Worm (Caenorhabditis elegans) whole organism, early embryonic: ENCODE measurements around the gene smex-1.

Experiments used
- B0310.2 ChIP-seq: sonication (generic microtip); optimal IDR thresholded peaks from 2 replicates; lab custom pipeline; 2016; ENCODE audit warnings: mild to moderate bottlenecking, missing genetic modification characterization, missing compliant biosample characterization
- F13C5.2 ChIP-seq: sonication (generic microtip); optimal IDR thresholded peaks from 2 replicates; lab custom pipeline; 2017; ENCODE audit warnings: mild to moderate bottlenecking, missing genetic modification characterization, inconsistent platforms, missing compliant biosample characterization
- aly-1 ChIP-seq: sonication (generic microtip); optimal IDR thresholded peaks from 2 replicates; lab custom pipeline; 2016; ENCODE audit warnings: missing genetic modification characterization, missing compliant biosample characterization
- ama-1 ChIP-seq: fragments of 150-350 bp; optimal IDR thresholded peaks from 2 replicates; lab custom pipeline; 2014
- ceh-13 ChIP-seq: fragments of 200-800 bp; sonication (Bioruptor generic); optimal IDR thresholded peaks from 2 replicates; lab custom pipeline; 2018; ENCODE audit warnings: mild to moderate bottlenecking, missing genetic modification characterization, missing compliant biosample characterization
- ceh-36 ChIP-seq: sonication (generic microtip); optimal IDR thresholded peaks from 2 replicates; lab custom pipeline; 2016; ENCODE audit warnings: missing genetic modification characterization, inconsistent platforms, missing compliant biosample characterization
- ets-7 ChIP-seq: sonication (generic microtip); optimal IDR thresholded peaks from 2 replicates; lab custom pipeline; 2016; ENCODE audit warnings: missing genotype, missing genetic modification characterization, missing compliant biosample characterization
- flt-1 ChIP-seq: fragments of 200-800 bp; sonication (Bioruptor generic); IDR thresholded peaks from 2 replicates; pipeline ENCODE4 v1.3.6; 2022; ENCODE audit warnings: missing genetic modification characterization, missing compliant biosample characterization
- hmbx-1 ChIP-seq: sonication (generic microtip); optimal IDR thresholded peaks from 2 replicates; lab custom pipeline; 2016; ENCODE audit warnings: mild to moderate bottlenecking, missing genetic modification characterization, missing compliant biosample characterization
- hmg-4 ChIP-seq: fragments of 200-800 bp; sonication (Bioruptor generic); optimal IDR thresholded peaks from 2 replicates; lab custom pipeline; 2018; ENCODE audit warnings: mild to moderate bottlenecking, missing genetic modification characterization, missing compliant biosample characterization
- hnd-1 ChIP-seq: sonication (generic microtip); optimal IDR thresholded peaks from 2 replicates; lab custom pipeline; 2016; ENCODE audit warnings: missing genetic modification characterization, missing compliant biosample characterization
- pes-1 ChIP-seq: fragments of 200-800 bp; sonication (Bioruptor generic); IDR thresholded peaks from 2 replicates; pipeline ENCODE4 v1.3.6; 2022; ENCODE audit warnings: missing genetic modification reagents, missing genetic modification characterization, missing compliant biosample characterization
- scrt-1 ChIP-seq: fragments of 200-800 bp; sonication (Bioruptor generic); IDR thresholded peaks from 2 replicates; pipeline ENCODE4 v1.3.6; 2022; ENCODE audit warnings: missing genetic modification characterization, missing compliant biosample characterization
- sea-1 ChIP-seq: fragments of 200-800 bp; sonication (Bioruptor generic); conservative IDR thresholded peaks from 2 replicates; pipeline ENCODE4 v1.3.6; 2022; ENCODE audit warnings: missing genetic modification characterization, missing compliant biosample characterization
- tbx-11 ChIP-seq: fragments of 200-800 bp; sonication (Bioruptor generic); IDR thresholded peaks from 2 replicates; pipeline ENCODE4 v1.3.6; 2022; ENCODE audit warnings: missing genetic modification characterization, missing compliant biosample characterization
- tbx-37 ChIP-seq: fragments of 200-800 bp; sonication (Bioruptor generic); conservative IDR thresholded peaks from 2 replicates; pipeline ENCODE4 v1.3.6; 2022; ENCODE audit warnings: missing genetic modification reagents, missing genetic modification characterization, missing compliant biosample characterization
- tra-4 ChIP-seq: sonication (generic microtip); optimal IDR thresholded peaks from 2 replicates; lab custom pipeline; 2017; ENCODE audit warnings: missing genetic modification characterization, missing compliant biosample characterization

Gene smex-1

DNA sequence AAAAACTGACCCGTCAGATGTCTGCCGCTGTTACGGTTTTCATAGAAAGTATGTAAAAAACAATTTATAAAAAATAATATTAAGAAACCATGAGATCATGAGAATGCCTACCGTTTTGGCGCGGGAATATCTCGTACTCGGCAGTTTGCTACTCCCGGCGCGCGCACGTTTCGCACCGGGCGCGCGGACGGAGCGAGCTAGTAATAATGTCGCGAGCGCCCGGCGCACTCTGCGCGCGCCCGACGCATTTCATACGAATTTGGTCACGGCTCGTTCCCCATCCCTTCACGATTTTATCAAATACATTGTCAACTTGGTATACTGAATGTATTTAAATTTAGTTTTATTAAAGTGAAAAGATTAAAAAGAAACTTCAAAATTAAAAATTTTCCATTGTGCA is 30.1 kb upstream of the smex-1 start:
- TF ChIP-seq pes-1 (GFP tag; lab: Robert Waterston, UW) (no peak), tbx-37 (GFP tag; lab: Robert Waterston, UW) (no peak), aly-1 (tag; lab: Kevin White, UChicago) (no peak)

DNA sequence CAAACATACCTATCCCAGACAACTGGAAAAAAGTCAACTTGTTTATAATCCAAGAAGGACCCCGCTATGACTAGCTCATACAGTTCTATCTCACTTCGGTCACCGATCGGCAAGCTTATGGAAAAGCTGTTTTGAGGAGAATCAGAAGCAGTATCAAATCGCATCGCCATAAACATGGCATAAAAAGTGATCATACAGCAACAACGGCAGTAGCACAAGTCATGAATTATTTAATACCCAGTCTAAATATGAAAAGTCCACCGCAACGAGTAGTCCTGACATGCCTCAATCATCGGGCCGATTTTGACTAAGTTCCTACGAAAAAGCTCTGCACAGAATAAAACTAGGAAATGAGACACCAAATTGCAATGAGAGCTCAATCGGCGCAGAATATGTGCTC is 27.8 kb upstream of the smex-1 start:
- no peak for TF ChIP-seq tbx-37 (GFP tag; lab: Robert Waterston, UW)
- no peak for TF ChIP-seq hmg-4
- TF ChIP-seq flt-1 (GFP tag; lab: Robert Waterston, UW): no peak
- TF ChIP-seq aly-1 (tag; lab: Kevin White, UChicago): no peak
- TF ChIP-seq F13C5.2 (tag; lab: Kevin White, UChicago): no peak
- no peak for TF ChIP-seq ama-1 (lab: Kevin White, UChicago)

DNA sequence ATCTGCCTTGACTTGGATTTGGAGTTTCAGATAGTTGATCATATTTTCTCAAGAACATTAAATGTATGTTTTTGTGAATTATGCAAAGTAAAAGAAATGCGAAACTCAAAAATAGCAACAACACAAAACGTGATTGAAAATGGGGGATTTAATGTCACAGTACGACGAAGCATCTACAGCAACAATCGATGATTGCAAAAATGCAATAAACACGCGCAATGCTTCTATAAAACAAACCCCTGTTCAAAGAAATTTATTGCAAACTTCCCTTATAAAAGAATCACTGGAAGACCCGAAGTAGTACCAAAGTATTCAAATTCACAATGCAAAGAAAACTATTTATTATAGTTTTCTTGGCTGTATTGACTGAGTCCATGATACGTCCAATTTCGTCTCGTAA is 22.4 kb upstream of the smex-1 start, which contains the start of gene clec-219:
Gene clec-219 (plus strand): TSS at position 301 of the 400 bp plus-strand sequence.
- TF ChIP-seq tbx-11: no peak
- no peak for TF ChIP-seq scrt-1 (GFP tag; lab: Robert Waterston, UW)
- TF ChIP-seq aly-1 (tag; lab: Kevin White, UChicago): no peak
- no peak for TF ChIP-seq tbx-37 (GFP tag; lab: Robert Waterston, UW)
- no peak for TF ChIP-seq ets-7
- no peak for TF ChIP-seq flt-1 (GFP tag; lab: Robert Waterston, UW)
- no peak for TF ChIP-seq hmbx-1
- no peak for TF ChIP-seq tra-4 (tag; lab: Kevin White, UChicago)
- no peak for TF ChIP-seq pes-1 (GFP tag; lab: Robert Waterston, UW)
- TF ChIP-seq F13C5.2 (tag; lab: Kevin White, UChicago): no peak
- no peak for TF ChIP-seq ceh-36 (tag; lab: Kevin White, UChicago)
- TF ChIP-seq ama-1 (lab: Kevin White, UChicago): no peak
- TF ChIP-seq ceh-13 (GFP tag; lab: Kevin White, UChicago): no peak
- TF ChIP-seq sea-1 (GFP tag; lab: Robert Waterston, UW): no peak
- TF ChIP-seq hnd-1 (tag; lab: Kevin White, UChicago): no peak
- TF ChIP-seq B0310.2 (tag; lab: Kevin White, UChicago): no peak
- no peak for TF ChIP-seq hmg-4

DNA sequence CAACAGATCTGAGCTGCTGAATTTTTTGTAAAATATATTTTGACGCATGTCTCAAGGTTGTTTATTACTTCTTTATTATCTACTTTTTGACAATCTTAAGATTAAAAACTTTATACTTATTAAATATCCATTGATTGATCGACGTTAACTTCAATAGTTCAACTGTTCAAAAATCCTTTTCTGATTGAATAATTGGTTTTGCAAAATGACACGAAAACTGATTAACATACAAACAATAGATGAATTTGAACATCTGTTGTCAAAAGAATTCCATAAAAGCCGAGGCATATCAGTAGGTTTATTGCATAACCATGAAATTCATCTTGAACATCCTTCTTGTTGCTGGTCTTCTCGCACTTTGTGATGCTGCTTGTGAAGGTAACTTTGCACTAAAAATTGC is 15.4 kb upstream of the smex-1 start, which contains the start of gene W02D7.12:
Gene W02D7.12 (plus strand): TSS at position 301 of the 400 bp plus-strand sequence.
- TF ChIP-seq F13C5.2 (tag; lab: Kevin White, UChicago) (no peak), scrt-1 (GFP tag; lab: Robert Waterston, UW) (no peak), ets-7 (no peak), sea-1 (GFP tag; lab: Robert Waterston, UW) (no peak), ceh-13 (GFP tag; lab: Kevin White, UChicago) (no peak), tra-4 (tag; lab: Kevin White, UChicago) (no peak), tbx-11 (no peak), hmg-4 (no peak), ama-1 (lab: Kevin White, UChicago) (no peak), tbx-37 (GFP tag; lab: Robert Waterston, UW) (no peak), hmbx-1 (no peak), aly-1 (tag; lab: Kevin White, UChicago) (no peak), B0310.2 (tag; lab: Kevin White, UChicago) (no peak), pes-1 (GFP tag; lab: Robert Waterston, UW) (no peak), hnd-1 (tag; lab: Kevin White, UChicago) (no peak), ceh-36 (tag; lab: Kevin White, UChicago) (no peak), flt-1 (GFP tag; lab: Robert Waterston, UW) (no peak)

DNA sequence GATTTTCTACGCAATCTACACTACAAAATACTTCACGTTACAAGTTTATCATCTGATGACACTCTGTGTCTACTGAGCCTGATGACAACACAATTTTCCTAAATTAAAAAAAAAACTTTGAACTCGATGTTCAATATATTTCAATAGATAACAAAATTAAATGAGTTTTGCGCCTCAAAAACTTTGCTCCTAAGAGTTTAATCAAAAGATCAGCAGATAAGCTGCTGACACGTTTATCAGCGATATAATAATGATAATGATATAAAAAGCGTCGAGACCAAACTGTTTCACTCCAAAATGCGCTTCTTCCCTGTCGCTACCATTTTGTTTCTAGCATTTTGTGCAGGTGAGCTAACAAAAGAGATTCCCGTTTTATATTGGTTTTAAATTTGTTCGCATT is 11.9 kb upstream of the smex-1 start, which contains the start of gene clec-218:
Gene clec-218 (plus strand): TSS at position 262 of the 400 bp plus-strand sequence.
- TF ChIP-seq hmbx-1 (no peak), sea-1 (GFP tag; lab: Robert Waterston, UW) (no peak), hmg-4 (no peak), ets-7 (no peak), F13C5.2 (tag; lab: Kevin White, UChicago) (no peak), tbx-37 (GFP tag; lab: Robert Waterston, UW) (no peak), tra-4 (tag; lab: Kevin White, UChicago) (no peak), ama-1 (lab: Kevin White, UChicago) (no peak), scrt-1 (GFP tag; lab: Robert Waterston, UW) (no peak), B0310.2 (tag; lab: Kevin White, UChicago) (no peak), tbx-11 (no peak)

DNA sequence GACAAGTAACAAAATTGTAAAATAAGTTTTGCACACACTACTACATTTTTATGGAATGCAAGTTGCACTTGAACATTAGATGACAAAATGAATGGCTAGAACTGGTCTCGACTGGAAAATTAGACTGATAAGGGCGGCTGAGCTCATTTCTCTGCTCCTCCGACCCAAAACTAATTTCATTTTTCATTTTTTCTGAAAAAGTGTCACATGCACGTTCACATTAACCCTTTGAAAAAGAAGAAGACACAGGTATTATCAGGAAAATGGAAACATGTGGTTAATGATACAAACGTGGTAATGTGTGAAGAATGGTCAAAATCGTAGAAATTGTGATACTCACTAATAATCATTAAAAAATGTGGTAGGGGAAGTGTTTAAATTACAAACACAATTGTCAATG is 11.2 kb upstream of the smex-1 start:
- TF ChIP-seq ceh-36 (tag; lab: Kevin White, UChicago) (no peak), aly-1 (tag; lab: Kevin White, UChicago) (no peak), F13C5.2 (tag; lab: Kevin White, UChicago) (no peak), ets-7 (no peak), hmbx-1 (no peak), tbx-11 (no peak), ceh-13 (GFP tag; lab: Kevin White, UChicago) (no peak), sea-1 (GFP tag; lab: Robert Waterston, UW) (no peak), ama-1 (lab: Kevin White, UChicago) (no peak), flt-1 (GFP tag; lab: Robert Waterston, UW) (no peak), hnd-1 (tag; lab: Kevin White, UChicago) (no peak), tbx-37 (GFP tag; lab: Robert Waterston, UW) (no peak), scrt-1 (GFP tag; lab: Robert Waterston, UW) (no peak), pes-1 (GFP tag; lab: Robert Waterston, UW) (no peak), B0310.2 (tag; lab: Kevin White, UChicago) (no peak), hmg-4 (no peak), tra-4 (tag; lab: Kevin White, UChicago) (no peak)

DNA sequence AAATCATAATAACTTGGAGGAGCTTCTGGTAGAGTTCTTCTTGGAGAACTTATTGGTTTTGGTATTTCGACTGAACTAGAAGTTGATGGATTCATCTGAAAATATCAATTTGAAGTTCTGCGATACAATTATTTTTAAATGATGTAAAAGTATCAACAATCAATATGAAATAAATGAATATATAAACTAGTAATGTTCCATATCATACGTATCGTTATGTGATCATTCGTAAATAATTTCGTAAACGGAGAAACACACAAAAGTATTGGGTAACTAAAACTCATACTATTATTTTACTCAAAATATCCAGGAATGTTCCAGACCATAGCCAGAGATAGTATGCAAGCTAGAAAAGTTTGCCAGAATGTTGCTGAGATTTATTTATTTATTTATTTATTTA is 10.6 kb upstream of the smex-1 start, which contains the start of gene W02D7.8:
Gene W02D7.8 (minus strand): TSS at position 101 of the 400 bp plus-strand sequence.
- TF ChIP-seq tbx-37 (GFP tag; lab: Robert Waterston, UW): no peak
- no peak for TF ChIP-seq tra-4 (tag; lab: Kevin White, UChicago)
- TF ChIP-seq ceh-13 (GFP tag; lab: Kevin White, UChicago): no peak
- no peak for TF ChIP-seq hnd-1 (tag; lab: Kevin White, UChicago)
- no peak for TF ChIP-seq ceh-36 (tag; lab: Kevin White, UChicago)
- TF ChIP-seq B0310.2 (tag; lab: Kevin White, UChicago): no peak
- TF ChIP-seq sea-1 (GFP tag; lab: Robert Waterston, UW): no peak
- TF ChIP-seq scrt-1 (GFP tag; lab: Robert Waterston, UW): no peak
